Worm (Caenorhabditis elegans): ENCODE data around the gene F35D2.1.

DNA sequence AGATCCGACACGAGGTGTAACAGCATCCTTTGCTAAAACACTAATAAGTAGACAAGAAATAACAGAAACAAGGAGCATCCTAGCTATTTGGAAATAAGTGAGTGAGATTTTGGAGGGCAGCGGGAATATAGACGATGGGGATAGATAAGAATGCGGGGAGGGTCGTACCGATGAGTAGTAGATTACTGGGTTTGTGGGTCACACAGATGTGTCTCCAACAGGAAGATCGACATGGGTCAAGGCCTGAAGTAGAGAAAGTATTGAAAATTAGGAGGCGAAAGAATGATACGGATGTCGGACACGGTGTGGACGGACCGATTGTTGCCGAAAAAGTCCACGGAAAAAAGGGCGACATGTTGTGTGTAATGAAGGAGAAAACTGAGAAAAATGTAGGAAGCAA is 41.3 kb upstream of the F35D2.1 start, which contains the start of gene wrt-10:
- no peak for TF ChIP-seq tab-1 (GFP tag; IDR thresholded peaks at IDR 0.05)
- no peak for TF ChIP-seq ztf-23 (GFP tag; IDR thresholded peaks at IDR 0.05)
- TF ChIP-seq T22C8.4 (GFP tag; IDR thresholded peaks at IDR 0.05): no peak
- TF ChIP-seq ref-1 (GFP tag; conservative IDR thresholded peaks at IDR 0.05): no peak
- TF ChIP-seq med-1 (GFP tag; optimal IDR thresholded peaks at IDR 0.05; ENCODE audit: insufficient read depth): no peak
- TF ChIP-seq flt-1 (GFP tag; IDR thresholded peaks at IDR 0.05): no peak
- TF ChIP-seq ztf-29 (GFP tag; IDR thresholded peaks at IDR 0.05): no peak

Measured in whole organism, midembryonic.